Worm (Caenorhabditis elegans): Measurements from ENCODE around the gene wrt-10.
A peak's percentile ranks its signal among the peaks of the same experiment; 100 is the strongest.

wrt-10 gene

DNA sequence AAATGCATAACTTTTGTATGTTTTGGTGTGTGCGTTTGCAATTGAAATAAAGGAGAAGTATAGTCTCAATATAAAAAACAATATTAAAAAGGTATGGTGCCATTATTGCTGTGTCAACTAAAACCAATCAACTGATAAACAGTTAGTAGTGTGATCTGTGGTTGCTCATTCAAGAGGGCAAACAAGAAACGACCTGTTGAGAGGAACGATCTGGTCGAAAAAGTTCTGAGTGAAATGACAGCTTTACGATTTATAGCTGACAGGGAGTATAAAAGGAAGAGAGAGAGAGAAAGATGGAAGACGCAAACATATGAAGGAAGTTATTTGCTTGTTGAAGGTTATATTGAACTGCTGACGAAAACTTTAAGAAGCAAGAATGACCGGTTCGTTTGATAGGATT is 23.6 kb upstream of the wrt-10 start:
- TF ChIP-seq aptf-2 (GFP tag; conservative IDR thresholded peaks at IDR 0.05), result no peak
- TF ChIP-seq unc-62 (GFP tag; optimal IDR thresholded peaks at IDR 0.05), result peak; percentile 21
- no peak for TF ChIP-seq attf-3 (GFP tag; conservative IDR thresholded peaks at IDR 0.05)
- TF ChIP-seq attf-5 (GFP tag; optimal IDR thresholded peaks at IDR 0.05), result no peak
- no peak for TF ChIP-seq madf-8 (GFP tag; conservative IDR thresholded peaks at IDR 0.05)
- no peak for TF ChIP-seq snpc-4 (GFP tag; optimal IDR thresholded peaks at IDR 0.05)
- no peak for TF ChIP-seq snpc-4 (tag; optimal IDR thresholded peaks at IDR 0.05)
- no peak for TF ChIP-seq ama-1 (optimal IDR thresholded peaks at IDR 0.05)
- TF ChIP-seq ama-1 (GFP tag; optimal IDR thresholded peaks at IDR 0.05), result no peak
- TF ChIP-seq ccch-3 (GFP tag; optimal IDR thresholded peaks at IDR 0.05), result no peak
- no peak for TF ChIP-seq hmg-1.2 (GFP tag; IDR thresholded peaks at IDR 0.05)
- no peak for TF ChIP-seq nfya-1 (tag; optimal IDR thresholded peaks at IDR 0.05; ENCODE audit: borderline replicate concordance, insufficient read depth)
- no peak for TF ChIP-seq F57C9.4 (tag; optimal IDR thresholded peaks at IDR 0.05)
- no peak for TF ChIP-seq xnd-1 (tag; optimal IDR thresholded peaks at IDR 0.05)
- no peak for TF ChIP-seq somi-1 (GFP tag; optimal IDR thresholded peaks at IDR 0.05)
- TF ChIP-seq nhr-80 (tag; optimal IDR thresholded peaks at IDR 0.05), result peak; percentile 89
- TF ChIP-seq ztf-25 (GFP tag; IDR thresholded peaks at IDR 0.05), result no peak

ce11 chrII:7555454-7555853 is 21.1 kb upstream of the wrt-10 start, which contains the start of gene ZK1290.14:
TSS of gene ZK1290.14 (minus strand) at chrII:7555592.
- TF ChIP-seq Y53F4B.3 (GFP tag; IDR thresholded peaks at IDR 0.05), result no peak
- TF ChIP-seq sea-2 (GFP tag; IDR thresholded peaks at IDR 0.05), result no peak
- no peak for TF ChIP-seq nhr-80 (tag; optimal IDR thresholded peaks at IDR 0.05)
- TF ChIP-seq mes-4 (tag; optimal IDR thresholded peaks at IDR 0.05), result no peak
- no peak for TF ChIP-seq ztf-3 (GFP tag; optimal IDR thresholded peaks at IDR 0.05)
- no peak for TF ChIP-seq ccch-3 (GFP tag; optimal IDR thresholded peaks at IDR 0.05)
- no peak for TF ChIP-seq egl-44 (GFP tag; IDR thresholded peaks at IDR 0.05)
- no peak for TF ChIP-seq F57C9.4 (tag; optimal IDR thresholded peaks at IDR 0.05)
- no peak for TF ChIP-seq repo-1 (tag; optimal IDR thresholded peaks at IDR 0.05)
- TF ChIP-seq attf-3 (GFP tag; conservative IDR thresholded peaks at IDR 0.05), result no peak
- no peak for TF ChIP-seq madf-6 (GFP tag; IDR thresholded peaks at IDR 0.05)
- no peak for TF ChIP-seq attf-5 (GFP tag; optimal IDR thresholded peaks at IDR 0.05)
- TF ChIP-seq cebp-2 (GFP tag; IDR thresholded peaks at IDR 0.05), result no peak
- TF ChIP-seq lsl-1 (GFP tag; optimal IDR thresholded peaks at IDR 0.05), result no peak
- TF ChIP-seq athp-1 (tag; optimal IDR thresholded peaks at IDR 0.05), result no peak

- TF ChIP-seq let-607 (tag; optimal IDR thresholded peaks at IDR 0.05), result peak in 1 of 2 experiments; percentile 31
- peak; percentile 69 for TF ChIP-seq dox-1 (GFP tag; IDR thresholded peaks at IDR 0.05)
- TF ChIP-seq tbx-9 (tag; optimal IDR thresholded peaks at IDR 0.05; ENCODE audit: borderline replicate concordance), result no peak
- TF ChIP-seq madf-10 (tag; optimal IDR thresholded peaks at IDR 0.05), result peak; percentile 36
- 0 out of 2 replicates have a peak, but pooled peaks have one; percentile 13 for TF ChIP-seq nfyb-1 (GFP tag; IDR thresholded peaks at IDR 0.05)
- TF ChIP-seq lin-40 (tag; optimal IDR thresholded peaks at IDR 0.05), result peak; percentile 2
- TF ChIP-seq attf-5 (GFP tag; optimal IDR thresholded peaks at IDR 0.05), result peak; percentile 10
- TF ChIP-seq nhr-90 (tag; optimal IDR thresholded peaks at IDR 0.05), result peak; percentile 23
- peak; percentile 46 for TF ChIP-seq tbp1 (GFP tag; optimal IDR thresholded peaks at IDR 0.05)
- TF ChIP-seq nhr-80 (tag; optimal IDR thresholded peaks at IDR 0.05), result peak; percentile 97
- TF ChIP-seq F49E8.2 (tag; optimal IDR thresholded peaks at IDR 0.05; ENCODE audit: insufficient read depth), result no peak
- TF ChIP-seq atf-7 (tag; optimal IDR thresholded peaks at IDR 0.05), result peak; percentile 49
- no peak for TF ChIP-seq egl-44 (GFP tag; IDR thresholded peaks at IDR 0.05)
- TF ChIP-seq egl-18 (GFP tag; IDR thresholded peaks at IDR 0.05), result no peak
- 0 out of 2 replicates have a peak, but pooled peaks have one; percentile 44 for TF ChIP-seq Y53G8AR.9 (GFP tag; conservative IDR thresholded peaks at IDR 0.05)
Measured at ce11 chrII:7554716-7555247, 20.4 kb upstream of the wrt-10 start.

All from whole organism, young adult.